Fruit fly (Drosophila melanogaster) whole organism, embryonic: Measurements from ENCODE around the gene lin-52.

Source experiments
- Adf1 ChIP-seq: fragments of 200-800 bp; sonication (Bioruptor generic); IDR thresholded peaks from 2 replicates; pipeline ENCODE4 v1.3.6; 2022; ENCODE audit warnings: missing biosample characterization, missing genetic modification characterization
- CG1024 ChIP-seq: fragments of 200-800 bp; sonication (Bioruptor generic); IDR thresholded peaks from 2 replicates; pipeline ENCODE4 v1.3.6; 2022; ENCODE audit warnings: missing biosample characterization, missing genetic modification characterization
- CG10431 ChIP-seq: fragments of 200-800 bp; sonication (Bioruptor generic); optimal IDR thresholded peaks from 3 replicates; lab custom pipeline; 2018; ENCODE audit warnings: missing biosample characterization, mild to moderate bottlenecking, missing genetic modification characterization
- CG12942 ChIP-seq: fragments of 200-800 bp; sonication (Bioruptor generic); optimal IDR thresholded peaks from 3 replicates; lab custom pipeline; 2016; ENCODE audit warnings: missing biosample characterization, missing genetic modification characterization
- CG14667 ChIP-seq: fragments of 200-800 bp; sonication (Bioruptor generic); IDR thresholded peaks from 2 replicates; pipeline ENCODE4 v1.3.6; 2022; ENCODE audit warnings: missing biosample characterization, missing genetic modification characterization
- CG16863 ChIP-seq: fragments of 200-800 bp; sonication (Bioruptor generic); optimal IDR thresholded peaks from 3 replicates; lab custom pipeline; 2016; ENCODE audit warnings: missing biosample characterization, missing genetic modification characterization
- CG18476 ChIP-seq: fragments of 200-800 bp; sonication (Bioruptor generic); optimal IDR thresholded peaks from 2 replicates; lab custom pipeline; 2016; ENCODE audit warnings: missing biosample characterization, mild to moderate bottlenecking, missing genetic modification characterization
- CG2712 ChIP-seq: fragments of 200-800 bp; optimal IDR thresholded peaks from 3 replicates; lab custom pipeline; 2019; ENCODE audit warnings: missing biosample characterization, mild to moderate bottlenecking, missing genetic modification characterization, moderate library complexity
- CG3163 ChIP-seq: fragments of 200-800 bp; sonication (Bioruptor generic); optimal IDR thresholded peaks from 3 replicates; lab custom pipeline; 2016; ENCODE audit warnings: missing biosample characterization, missing genetic modification characterization
- CG3281 ChIP-seq: fragments of 200-800 bp; sonication (Bioruptor generic); optimal IDR thresholded peaks from 3 replicates; lab custom pipeline; 2017; ENCODE audit warnings: missing biosample characterization, mild to moderate bottlenecking, missing genetic modification characterization
- CG43689 ChIP-seq: fragments of 200-800 bp; sonication (Bioruptor generic); IDR thresholded peaks from 2 replicates; pipeline ENCODE4 v1.3.6; 2022; ENCODE audit warnings: missing biosample characterization, missing genetic modification characterization
- CG4730 ChIP-seq: fragments of 200-800 bp; sonication (Bioruptor generic); IDR thresholded peaks from 2 replicates; pipeline ENCODE4 v1.3.6; 2022; ENCODE audit warnings: missing biosample characterization, missing genetic modification characterization
- CG6175 ChIP-seq: fragments of 200-800 bp; sonication (Bioruptor generic); IDR thresholded peaks from 3 replicates; pipeline ENCODE4 v1.3.6; 2022; ENCODE audit warnings: missing biosample characterization, missing genetic modification characterization
- CG8359 ChIP-seq: fragments of 200-800 bp; sonication (Bioruptor generic); optimal IDR thresholded peaks from 2 replicates; lab custom pipeline; 2017; ENCODE audit warnings: missing biosample characterization, mild to moderate bottlenecking, missing genetic modification characterization, borderline replicate concordance
- NK7.1 ChIP-seq: fragments of 200-800 bp; sonication (Bioruptor generic); optimal IDR thresholded peaks from 3 replicates; lab custom pipeline; 2016; ENCODE audit warnings: missing biosample characterization, missing genetic modification characterization
- NfI ChIP-seq: fragments of 200-800 bp; sonication (Bioruptor generic); optimal IDR thresholded peaks from 3 replicates; lab custom pipeline; 2018; ENCODE audit warnings: missing biosample characterization, mild to moderate bottlenecking, missing genetic modification characterization, moderate library complexity
- PHDP ChIP-seq: fragments of 200-800 bp; sonication (Bioruptor generic); optimal IDR thresholded peaks from 3 replicates; lab custom pipeline; 2018; ENCODE audit warnings: missing biosample characterization, mild to moderate bottlenecking, missing genetic modification characterization, moderate library complexity
- Sin3A ChIP-seq: fragments of >200 bp; optimal IDR thresholded peaks from 2 replicates; lab custom pipeline; 2018
- Sry-δ ChIP-seq: fragments of 200-800 bp; sonication (Bioruptor generic); optimal IDR thresholded peaks from 2 replicates; lab custom pipeline; 2016; ENCODE audit warnings: missing biosample characterization, missing genetic modification characterization
- Xrp1 ChIP-seq: fragments of 200-800 bp; sonication (Bioruptor generic); IDR thresholded peaks from 2 replicates; pipeline ENCODE4 v1.3.6; 2022; ENCODE audit warnings: missing biosample characterization, missing genetic modification characterization
- bsh ChIP-seq, 2 experiments: fragments of 200-800 bp; sonication (Bioruptor generic); optimal IDR thresholded peaks; 2 replicates each; lab custom pipeline; 2017 to 2018; ENCODE audit warnings: mild to moderate bottlenecking in 2 of 2, missing biosample characterization in 2 of 2, missing genetic modification characterization in 2 of 2, moderate library complexity in 1 of 2
- disco-r ChIP-seq: fragments of 200-800 bp; sonication (Bioruptor generic); optimal IDR thresholded peaks from 2 replicates; lab custom pipeline; 2016; ENCODE audit warnings: missing biosample characterization, missing genetic modification characterization
- gem ChIP-seq: fragments of 200-800 bp; sonication (Bioruptor generic); optimal IDR thresholded peaks from 2 replicates; lab custom pipeline; 2019; ENCODE audit warnings: missing biosample characterization, mild to moderate bottlenecking, missing genetic modification characterization, moderate library complexity
- gro ChIP-seq: fragments of 200-800 bp; sonication (Bioruptor generic); optimal IDR thresholded peaks from 2 replicates; lab custom pipeline; 2016; ENCODE audit warnings: missing biosample characterization, missing genetic modification characterization
- org-1 ChIP-seq: fragments of 200-800 bp; sonication (Bioruptor generic); optimal IDR thresholded peaks from 2 replicates; lab custom pipeline; 2017; ENCODE audit warnings: missing biosample characterization, missing genetic modification characterization
- otp ChIP-seq: fragments of 200-800 bp; sonication (Bioruptor generic); IDR thresholded peaks from 3 replicates; pipeline ENCODE4, ENCODE4 v1.3.6; 2022; ENCODE audit warnings: missing biosample characterization, missing genetic modification characterization
- prd ChIP-seq, 3 experiments: fragments of >200 bp in 2 of 3; fragments of 200-800 bp in 1 of 3; sonication (Bioruptor generic) in 1 of 3; optimal IDR thresholded peaks in 2 of 3; IDR thresholded peaks in 1 of 3; 2 replicates in 2 of 3; 3 replicates in 1 of 3; pipeline versions ENCODE4 v1.3.6 to Lab custom; 2017 to 2022; ENCODE audit warnings: missing biosample characterization in 1 of 3, missing genetic modification characterization in 1 of 3
- pzg ChIP-seq: fragments of 200-800 bp; sonication (Bioruptor generic); optimal IDR thresholded peaks from 3 replicates; lab custom pipeline; 2018; ENCODE audit warnings: missing biosample characterization, mild to moderate bottlenecking, missing genetic modification characterization, moderate library complexity
- sens ChIP-seq: fragments of 200-800 bp; sonication (Bioruptor generic); peaks from one replicate; lab custom pipeline; 2016; ENCODE audit warnings: missing biosample characterization, missing genetic modification characterization
- tll ChIP-seq, 2 experiments: fragments of 200-800 bp in 1 of 2; fragments of >200 bp in 1 of 2; sonication (Bioruptor generic) in 1 of 2; optimal IDR thresholded peaks; 2 replicates each; lab custom pipeline; 2017 to 2019; ENCODE audit warnings: missing biosample characterization in 2 of 2, missing genetic modification characterization in 2 of 2, mild to moderate bottlenecking in 1 of 2, moderate library complexity in 1 of 2
- twi ChIP-seq: fragments of 200-800 bp; optimal IDR thresholded peaks from 2 replicates; lab custom pipeline; 2019; ENCODE audit warnings: missing biosample characterization, mild to moderate bottlenecking, missing genetic modification characterization, moderate library complexity
- tx ChIP-seq: fragments of 200-800 bp; sonication (Bioruptor generic); optimal IDR thresholded peaks from 2 replicates; lab custom pipeline; 2016; ENCODE audit warnings: missing biosample characterization, missing genetic modification characterization
- unpg ChIP-seq: fragments of 200-800 bp; sonication (Bioruptor generic); optimal IDR thresholded peaks from 3 replicates; lab custom pipeline; 2018; ENCODE audit warnings: missing biosample characterization, mild to moderate bottlenecking, missing genetic modification characterization, moderate library complexity
- wdn ChIP-seq: fragments of 200-800 bp; sonication (Bioruptor generic); IDR thresholded peaks from 2 replicates; pipeline ENCODE4 v1.3.6; 2022; ENCODE audit warnings: missing biosample characterization, missing genetic modification characterization
- zfh1 ChIP-seq: fragments of 200-800 bp; sonication (Bioruptor generic); IDR thresholded peaks from 3 replicates; pipeline ENCODE4 v1.3.6; 2022; ENCODE audit warnings: missing biosample characterization, missing genetic modification characterization

Gene lin-52

DNA sequence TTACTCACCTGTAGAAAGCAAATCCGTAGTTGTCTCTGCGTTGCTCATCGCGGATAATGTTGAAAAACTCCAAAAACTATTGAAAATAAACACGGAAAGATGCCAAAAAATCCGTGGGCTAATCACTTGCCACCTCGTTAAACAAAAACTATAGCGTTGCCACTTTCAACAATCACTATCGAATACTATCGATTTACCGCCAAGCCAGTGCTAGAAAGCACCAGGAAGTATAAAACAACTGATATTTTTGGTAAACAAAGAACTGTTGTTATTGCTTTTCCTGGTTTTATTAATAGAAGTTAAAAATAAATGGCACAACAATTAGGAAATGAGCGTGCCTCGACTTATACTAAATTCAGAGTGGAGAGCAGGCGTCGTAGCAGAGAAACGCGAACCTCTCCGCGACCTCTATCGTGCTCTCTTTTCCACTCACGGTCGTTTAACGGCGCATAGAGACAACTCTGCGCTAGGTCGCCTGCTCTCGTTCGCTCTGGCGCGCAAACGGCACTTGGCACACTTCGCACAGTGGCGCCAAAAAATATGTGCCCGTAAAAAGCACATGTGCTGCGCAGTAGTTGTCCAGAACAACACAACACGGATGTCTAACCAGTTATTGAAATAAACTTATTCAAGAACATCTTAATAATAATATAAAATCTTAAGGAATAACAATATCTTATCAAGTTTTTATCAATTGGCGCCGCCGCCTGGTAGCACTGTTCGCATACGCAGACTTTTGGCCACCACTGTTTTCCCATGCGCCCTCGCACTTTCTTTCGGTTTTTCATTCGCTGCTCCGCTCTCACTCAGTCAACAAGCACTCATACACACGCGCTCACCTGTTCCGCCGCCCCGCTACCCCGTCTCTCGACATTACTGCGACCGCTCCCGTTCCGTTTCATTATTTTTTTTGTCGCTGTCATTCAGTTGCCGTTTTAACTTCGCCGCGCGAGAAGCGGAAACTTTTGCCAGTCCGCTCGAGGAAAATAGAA, at the start of gene lin-52, which contains the start of gene CG15771 (continued):
- TF ChIP-seq tx (GFP tag; lab: Kevin White, UChicago): peak; percentile 35
- TF ChIP-seq NfI: peak; percentile 94
- peak; percentile 83 for TF ChIP-seq Sin3A
- TF ChIP-seq Adf1 (GFP tag; lab: Robert Waterston, UW): peak; percentile 86
- TF ChIP-seq bsh (GFP tag; optimal IDR thresholded peaks at IDR 0.05; lab: Kevin White, UChicago): peak; percentile 95
- peak; percentile 90 for TF ChIP-seq CG18476 (GFP tag; lab: Kevin White, UChicago)
- peak; percentile 96 for TF ChIP-seq CG3281 (GFP tag; lab: Kevin White, UChicago)

DNA sequence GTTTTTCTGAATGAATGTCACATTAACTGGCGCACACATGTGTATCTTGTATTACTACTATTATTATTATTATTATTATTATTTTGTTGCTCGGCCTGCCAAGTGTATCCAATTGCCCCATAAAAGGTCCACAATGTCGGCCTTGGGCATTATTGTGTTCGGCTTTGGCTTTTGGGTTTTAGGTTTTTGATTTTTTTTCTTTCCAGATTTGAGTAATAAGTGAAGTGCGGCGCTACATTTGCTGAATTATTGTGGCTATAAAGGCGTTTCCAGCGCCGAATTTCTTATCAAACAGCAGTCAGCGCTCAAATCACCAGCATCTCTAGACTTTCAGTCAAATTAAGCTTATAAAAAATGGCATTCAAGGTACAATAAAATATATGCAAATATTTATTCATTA, 49.6 kb upstream of the lin-52 start, which contains the start of gene Cpr5C:
Gene Cpr5C (plus strand): TSS at position 301 of the 400 bp plus-strand sequence.
- no peak for TF ChIP-seq org-1 (GFP tag; lab: Kevin White, UChicago)

DNA sequence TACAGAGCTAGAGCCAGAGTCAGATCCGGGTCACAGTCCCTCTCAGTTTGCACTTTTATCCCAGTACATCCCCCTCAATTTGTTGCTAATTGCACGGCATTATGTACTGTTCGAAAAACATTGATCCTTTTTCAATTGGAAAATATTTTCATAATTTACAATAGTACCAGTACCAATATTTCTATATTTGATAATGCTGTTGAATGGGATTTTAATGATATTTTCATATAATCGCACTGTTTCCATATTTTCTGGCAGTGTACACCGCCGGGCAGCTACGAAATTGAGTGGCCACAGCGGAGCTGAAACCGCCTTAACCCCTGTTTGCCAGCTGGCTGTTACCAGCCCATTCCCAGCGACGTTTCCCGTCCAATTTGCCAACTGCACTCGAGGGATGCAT, 45.9 kb upstream of the lin-52 start:
- no peak for TF ChIP-seq prd (optimal IDR thresholded peaks at IDR 0.05; lab: Kevin White, UChicago)
- TF ChIP-seq prd (GFP tag; IDR thresholded peaks at IDR 0.05; lab: Robert Waterston, UW): peak; percentile 13; the same call in 1 of the 3 replicates
- no peak for TF ChIP-seq CG43689 (GFP tag; lab: Robert Waterston, UW)
- TF ChIP-seq zfh1 (GFP tag; lab: Robert Waterston, UW): 0 out of 3 replicates have a peak, but pooled peaks have one; percentile 20
- TF ChIP-seq CG8359 (GFP tag; lab: Kevin White, UChicago): no peak
- peak; percentile 72 for TF ChIP-seq sens (GFP tag; lab: Kevin White, UChicago)
- TF ChIP-seq gro (GFP tag; lab: Kevin White, UChicago): no peak
- peak; percentile 5 for TF ChIP-seq CG2712 (tag; lab: Kevin White, UChicago)
- TF ChIP-seq Xrp1 (GFP tag; lab: Robert Waterston, UW): peak; percentile 15; the same call in 1 of the 2 replicates

DNA sequence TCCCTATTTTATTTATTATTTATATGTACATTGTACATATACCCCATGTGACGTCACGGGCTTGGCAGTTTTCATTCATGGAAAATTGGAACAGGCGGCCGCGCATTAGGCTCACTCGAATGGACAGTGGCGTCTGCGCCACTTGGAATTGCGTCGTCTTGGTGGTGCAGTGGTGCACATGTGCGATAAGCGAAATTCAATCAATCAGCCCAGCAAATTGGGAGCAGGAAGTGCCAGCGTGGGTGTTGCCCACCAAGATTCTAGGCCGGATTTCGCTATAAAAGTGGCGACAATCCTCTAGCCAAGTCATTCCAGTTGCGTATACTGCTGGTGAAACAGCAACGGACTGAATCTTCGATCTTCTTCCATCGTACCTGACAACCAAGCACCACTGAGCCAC, 37.1 kb upstream of the lin-52 start, which contains the start of gene CG12239:
Gene CG12239 (plus strand): TSS at position 301 of the 400 bp plus-strand sequence.
- TF ChIP-seq gem (tag; lab: Kevin White, UChicago): no peak
- TF ChIP-seq tll (GFP tag; optimal IDR thresholded peaks at IDR 0.05; lab: Kevin White, UChicago): no peak
- no peak for TF ChIP-seq org-1 (GFP tag; lab: Kevin White, UChicago)
- TF ChIP-seq CG14667 (GFP tag; lab: Robert Waterston, UW): no peak
- TF ChIP-seq CG16863 (GFP tag; lab: Kevin White, UChicago): no peak
- TF ChIP-seq CG12942 (GFP tag; lab: Kevin White, UChicago): no peak
- TF ChIP-seq wdn (GFP tag; lab: Robert Waterston, UW): no peak
- no peak for TF ChIP-seq Sry-δ (GFP tag; lab: Kevin White, UChicago)
- no peak for TF ChIP-seq pzg (GFP tag; lab: Kevin White, UChicago)
- no peak for TF ChIP-seq twi (tag; lab: Kevin White, UChicago)
- TF ChIP-seq NK7.1: no peak
- no peak for TF ChIP-seq otp (GFP tag; lab: Robert Waterston, UW)
- no peak for TF ChIP-seq CG10431 (GFP tag; lab: Kevin White, UChicago)
- TF ChIP-seq CG6175 (GFP tag; lab: Robert Waterston, UW): no peak

DNA sequence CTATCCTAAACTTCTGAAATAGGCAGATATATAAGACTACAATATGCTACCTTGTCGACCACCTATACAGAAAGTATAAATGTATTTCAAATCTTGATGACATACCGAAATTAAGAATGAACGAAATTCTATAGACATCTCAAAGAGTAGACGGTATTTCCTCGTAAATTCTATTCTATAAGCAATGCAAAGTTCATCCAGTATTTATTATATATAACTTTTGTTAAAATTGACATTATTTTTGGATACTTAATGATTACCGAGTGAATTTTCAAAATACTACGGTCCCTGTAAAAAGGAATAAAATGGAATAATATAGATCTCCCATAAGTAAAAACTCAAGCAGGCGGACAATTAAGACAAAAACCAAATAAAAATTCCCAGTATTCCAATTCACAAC, 34.4 kb upstream of the lin-52 start, which contains the start of gene CG15767:
Gene CG15767 (plus strand): TSS at position 301 of the 400 bp plus-strand sequence.
- TF ChIP-seq PHDP (tag; lab: Kevin White, UChicago) (no peak), CG3163 (no peak), CG14667 (GFP tag; lab: Robert Waterston, UW) (no peak), CG4730 (GFP tag; lab: Robert Waterston, UW) (no peak), disco-r (GFP tag; lab: Kevin White, UChicago) (no peak), unpg (GFP tag; lab: Kevin White, UChicago) (no peak), CG1024 (GFP tag; lab: Robert Waterston, UW) (no peak)
